Fruit fly (Drosophila melanogaster): ENCODE results near the gene pira.
A peak's percentile ranks its signal among the peaks of the same experiment; 100 is the strongest.

pira gene

dm6 chrX:12747746-12748710 lies 15.4 kb downstream of the pira start:
- no peak for TF ChIP-seq Gug (GFP tag; IDR thresholded peaks at IDR 0.05)
- no peak for TF ChIP-seq Stat92E (GFP tag; optimal IDR thresholded peaks at IDR 0.05)
- no peak for TF ChIP-seq Ravus (GFP tag; IDR thresholded peaks at IDR 0.05)
- no peak for TF ChIP-seq HmgD (GFP tag; optimal IDR thresholded peaks at IDR 0.05)
- TF ChIP-seq CG1832 (GFP tag; optimal IDR thresholded peaks at IDR 0.05), result peak; percentile 30
- peak; percentile 39 for TF ChIP-seq Ets65A (GFP tag)
- TF ChIP-seq trem (tag; optimal IDR thresholded peaks at IDR 0.05), result peak; percentile 67
- no peak for TF ChIP-seq inv (GFP tag; IDR thresholded peaks at IDR 0.05; ENCODE audit: partially characterized antibody)
- no peak for TF ChIP-seq CG11398 (GFP tag; optimal IDR thresholded peaks at IDR 0.05)
- peak; percentile 25 for TF ChIP-seq CG8290 (GFP tag; optimal IDR thresholded peaks at IDR 0.05)
- no peak for TF ChIP-seq CG8290 (tag; optimal IDR thresholded peaks at IDR 0.05)
- TF ChIP-seq tio (GFP tag; optimal IDR thresholded peaks at IDR 0.05), result peak; percentile 31
- no peak for TF ChIP-seq B-H1 (GFP tag; IDR thresholded peaks at IDR 0.05)
- TF ChIP-seq sc (optimal IDR thresholded peaks at IDR 0.05), result no peak
- no peak for TF ChIP-seq sc (GFP tag; optimal IDR thresholded peaks at IDR 0.05)
- TF ChIP-seq CG2889 (GFP tag; IDR thresholded peaks at IDR 0.05), result no peak
- TF ChIP-seq dmrt11E (tag; optimal IDR thresholded peaks at IDR 0.05), result peak; percentile 86
- peak; percentile 15 for TF ChIP-seq CG10654 (GFP tag; optimal IDR thresholded peaks at IDR 0.05)
- peak; percentile 49 for TF ChIP-seq CG30403 (GFP tag; optimal IDR thresholded peaks at IDR 0.05)
- peak; percentile 79 for TF ChIP-seq CG14710 (tag; optimal IDR thresholded peaks at IDR 0.05)
- peak; percentile 64 for TF ChIP-seq CG18599 (GFP tag; optimal IDR thresholded peaks at IDR 0.05)
- TF ChIP-seq CrebB (tag; optimal IDR thresholded peaks at IDR 0.05), result no peak
- peak; percentile 5 for TF ChIP-seq Hand (GFP tag; optimal IDR thresholded peaks at IDR 0.05)
- 0 out of 3 replicates have a peak, but pooled peaks have one; percentile 31 for TF ChIP-seq CG11695 (GFP tag; IDR thresholded peaks at IDR 0.05)
- no peak for TF ChIP-seq sqz (GFP tag; optimal IDR thresholded peaks at IDR 0.05)
- TF ChIP-seq Awh (GFP tag; IDR thresholded peaks at IDR 0.05), result no peak
- TF ChIP-seq pnt (GFP tag; optimal IDR thresholded peaks at IDR 0.05), result no peak
- peak; percentile 33 for TF ChIP-seq ind (GFP tag; optimal IDR thresholded peaks at IDR 0.05)
- TF ChIP-seq her (GFP tag; optimal IDR thresholded peaks at IDR 0.05), result no peak
- TF ChIP-seq jigr1 (GFP tag; IDR thresholded peaks at IDR 0.05), result no peak
- no peak for TF ChIP-seq ara (GFP tag; IDR thresholded peaks at IDR 0.05)
- TF ChIP-seq CG33557 (GFP tag; optimal IDR thresholded peaks at IDR 0.05), result peak; percentile 52
- TF ChIP-seq D19B (GFP tag; optimal IDR thresholded peaks at IDR 0.05), result no peak
- peak; percentile 18 for TF ChIP-seq fd102C (GFP tag; optimal IDR thresholded peaks at IDR 0.05)
- TF ChIP-seq H2.0 (GFP tag; IDR thresholded peaks at IDR 0.05), result no peak
- no peak for TF ChIP-seq CG6813 (GFP tag; optimal IDR thresholded peaks at IDR 0.05)
- TF ChIP-seq CG4424 (GFP tag; optimal IDR thresholded peaks at IDR 0.05), result peak; percentile 53
- no peak for TF ChIP-seq Taf1 (GFP tag; IDR thresholded peaks at IDR 0.05)
- no peak for TF ChIP-seq CG6272 (GFP tag; IDR thresholded peaks at IDR 0.05)
- TF ChIP-seq so (GFP tag; IDR thresholded peaks at IDR 0.05), result no peak
- TF ChIP-seq slbo (GFP tag; IDR thresholded peaks at IDR 0.05), result no peak
- TF ChIP-seq sna (GFP tag; IDR thresholded peaks at IDR 0.05; ENCODE audit: partially characterized antibody), result no peak
- no peak for TF ChIP-seq jumu (GFP tag; optimal IDR thresholded peaks at IDR 0.05)
- peak; percentile 54 for TF ChIP-seq CG6689 (GFP tag; IDR thresholded peaks at IDR 0.05)
- TF ChIP-seq Sry-δ (GFP tag; optimal IDR thresholded peaks at IDR 0.05), result no peak
- TF ChIP-seq sug (tag; optimal IDR thresholded peaks at IDR 0.05), result peak; percentile 4
- no peak for TF ChIP-seq NK7.1 (GFP tag; optimal IDR thresholded peaks at IDR 0.05)
- TF ChIP-seq CG12236 (GFP tag; optimal IDR thresholded peaks at IDR 0.05), result no peak
- TF ChIP-seq lab (GFP tag; optimal IDR thresholded peaks at IDR 0.05), result peak; percentile 64
- TF ChIP-seq tna (GFP tag; IDR thresholded peaks at IDR 0.05; ENCODE audit: partially characterized antibody), result no peak

Data from whole organism, embryonic.